Worm (Caenorhabditis elegans) whole organism, L1 larva: ENCODE data around the gene C34F6.11.

Experiments
- C04F5.9 ChIP-seq: sonication (generic microtip); optimal IDR thresholded peaks from 2 replicates; lab custom pipeline; 2016; ENCODE audit warnings: missing genetic modification characterization, missing compliant biosample characterization
- F16B12.6 ChIP-seq: fragments of 150-350 bp; optimal IDR thresholded peaks from 2 replicates; lab custom pipeline; 2014; ENCODE audit warnings: missing biosample characterization, missing genetic modification characterization
- Y116A8C.19 ChIP-seq: sonication (generic microtip); optimal IDR thresholded peaks from 2 replicates; lab custom pipeline; 2016; ENCODE audit warnings: missing compliant biosample characterization, missing genetic modification characterization, borderline replicate concordance
- aha-1 ChIP-seq: fragments of 150-350 bp; optimal IDR thresholded peaks from 2 replicates; lab custom pipeline; 2014; ENCODE audit warnings: missing biosample characterization, missing genetic modification characterization
- ceh-63 ChIP-seq: fragments of 200-800 bp; sonication (Bioruptor generic); optimal IDR thresholded peaks from 2 replicates; lab custom pipeline; 2018; ENCODE audit warnings: mild to moderate bottlenecking, missing genetic modification characterization, missing compliant biosample characterization
- ceh-8 ChIP-seq: fragments of 200-800 bp; sonication (Bioruptor generic); optimal IDR thresholded peaks from 2 replicates; lab custom pipeline; 2018; ENCODE audit warnings: mild to moderate bottlenecking, missing genetic modification characterization, moderate library complexity, missing compliant biosample characterization
- ceh-88 ChIP-seq: fragments of 200-800 bp; sonication (Bioruptor generic); IDR thresholded peaks from 2 replicates; pipeline ENCODE4 v1.3.6; 2022; ENCODE audit warnings: missing genetic modification characterization, missing compliant biosample characterization
- ceh-90 ChIP-seq: sonication (generic microtip); optimal IDR thresholded peaks from 2 replicates; lab custom pipeline; 2016; ENCODE audit warnings: missing genetic modification characterization, missing compliant biosample characterization
- dsc-1 ChIP-seq: sonication (generic microtip); optimal IDR thresholded peaks from 2 replicates; lab custom pipeline; 2016; ENCODE audit warnings: mild to moderate bottlenecking, missing genetic modification characterization, missing compliant biosample characterization
- efl-1 ChIP-seq, 4 experiments: fragments of 150-350 bp; optimal IDR thresholded peaks in 3 of 4; peaks in 1 of 4; 1 replicate in 1 of 4; 2 replicates in 3 of 4; lab custom pipeline; 2014; ENCODE audit warnings: missing biosample characterization in 2 of 4, missing genetic modification characterization in 2 of 4, missing genetic modification reagents in 2 of 4
- efl-3 ChIP-seq: fragments of 200-800 bp; sonication (Bioruptor generic); optimal IDR thresholded peaks from 2 replicates; lab custom pipeline; 2018; ENCODE audit warnings: mild to moderate bottlenecking, missing genetic modification characterization, missing compliant biosample characterization
- elt-2 ChIP-seq: sonication (generic microtip); optimal IDR thresholded peaks from 2 replicates; lab custom pipeline; 2016; ENCODE audit warnings: missing genetic modification characterization, mild to moderate bottlenecking, inconsistent platforms, missing compliant biosample characterization, missing genetic modification reagents
- elt-3 ChIP-seq, 6 experiments: fragments of 150-350 bp in 1 of 6; sonication (generic microtip); optimal IDR thresholded peaks; 2 replicates each; lab custom pipeline; 2017 to 2018; ENCODE audit warnings: missing biosample characterization in 6 of 6, missing genetic modification characterization in 6 of 6, inconsistent platforms in 1 of 6
- ets-5 ChIP-seq: fragments of 200-800 bp; sonication (Bioruptor generic); IDR thresholded peaks from 2 replicates; pipeline ENCODE4 v1.3.6; 2022; ENCODE audit warnings: missing genetic modification characterization, missing compliant biosample characterization
- fkh-8 ChIP-seq: sonication (generic microtip); optimal IDR thresholded peaks from 2 replicates; lab custom pipeline; 2016; ENCODE audit warnings: mild to moderate bottlenecking, missing genetic modification characterization, missing compliant biosample characterization
- fos-1 ChIP-seq: fragments of 150-350 bp; optimal IDR thresholded peaks from 2 replicates; lab custom pipeline; 2014; ENCODE audit warnings: missing biosample characterization, missing genetic modification characterization
- isw-1 ChIP-seq: fragments of 200-800 bp; sonication (Bioruptor generic); IDR thresholded peaks from 2 replicates; pipeline ENCODE4 v1.3.6; 2022; ENCODE audit warnings: missing genetic modification characterization, missing compliant biosample characterization
- jun-1 ChIP-seq: fragments of 150-350 bp; optimal IDR thresholded peaks from 2 replicates; lab custom pipeline; 2014; ENCODE audit warnings: missing biosample characterization, missing genetic modification reagents, missing genetic modification characterization
- lin-13 ChIP-seq: fragments of 150-350 bp; optimal IDR thresholded peaks from 2 replicates; lab custom pipeline; 2014; ENCODE audit warnings: missing biosample characterization, missing genetic modification reagents, missing genetic modification characterization
- lin-35 ChIP-seq, 2 experiments: fragments of 150-350 bp; optimal IDR thresholded peaks; 2 replicates each; lab custom pipeline; 2014; ENCODE audit warnings: missing biosample characterization in 2 of 2, missing genetic modification characterization in 2 of 2, missing genetic modification reagents in 2 of 2
- lir-3 ChIP-seq: sonication (generic microtip); optimal IDR thresholded peaks from 2 replicates; lab custom pipeline; 2016; ENCODE audit warnings: mild to moderate bottlenecking, missing genetic modification characterization, moderate library complexity, missing compliant biosample characterization; ENCODE audit not compliant: poor library complexity
- mep-1 ChIP-seq: fragments of 150-350 bp; optimal IDR thresholded peaks from 2 replicates; lab custom pipeline; 2014; ENCODE audit warnings: missing biosample characterization, missing genetic modification characterization
- nhr-11 ChIP-seq: fragments of 150-350 bp; optimal IDR thresholded peaks from 2 replicates; lab custom pipeline; 2014; ENCODE audit warnings: missing biosample characterization, missing genetic modification characterization
- nhr-20 ChIP-seq: sonication (generic microtip); optimal IDR thresholded peaks from 2 replicates; lab custom pipeline; 2016; ENCODE audit warnings: mild to moderate bottlenecking, missing genetic modification characterization, missing compliant biosample characterization
- nhr-47 ChIP-seq: sonication (generic microtip); optimal IDR thresholded peaks from 2 replicates; lab custom pipeline; 2016; ENCODE audit warnings: mild to moderate bottlenecking, missing genetic modification characterization, moderate library complexity, missing compliant biosample characterization
- nhr-76 ChIP-seq: sonication (generic microtip); optimal IDR thresholded peaks from 2 replicates; lab custom pipeline; 2017; ENCODE audit warnings: missing biosample characterization, missing genetic modification characterization
- nhr-77 ChIP-seq: fragments of 150-350 bp; optimal IDR thresholded peaks from 2 replicates; lab custom pipeline; 2014; ENCODE audit warnings: missing biosample characterization, missing genetic modification characterization
- nhr-90 ChIP-seq: sonication (generic microtip); optimal IDR thresholded peaks from 2 replicates; lab custom pipeline; 2016; ENCODE audit warnings: mild to moderate bottlenecking, missing genetic modification characterization, missing compliant biosample characterization; ENCODE audit not compliant: poor library complexity
- pax-3 ChIP-seq: fragments of 200-800 bp; sonication (Bioruptor generic); optimal IDR thresholded peaks from 2 replicates; lab custom pipeline; 2018; ENCODE audit warnings: mild to moderate bottlenecking, missing genetic modification characterization, moderate library complexity, missing compliant biosample characterization
- pqm-1 ChIP-seq: sonication (generic microtip); optimal IDR thresholded peaks from 3 replicates; lab custom pipeline; 2017; ENCODE audit warnings: missing biosample characterization, missing genetic modification characterization
- snu-23 ChIP-seq: sonication (generic microtip); optimal IDR thresholded peaks from 2 replicates; lab custom pipeline; 2016; ENCODE audit warnings: missing genetic modification characterization, missing compliant biosample characterization
- sox-4 ChIP-seq: sonication (generic microtip); optimal IDR thresholded peaks from 2 replicates; lab custom pipeline; 2016; ENCODE audit warnings: missing genetic modification characterization, missing compliant biosample characterization
- tbx-2 ChIP-seq: sonication (generic microtip); optimal IDR thresholded peaks from 2 replicates; lab custom pipeline; 2016; ENCODE audit warnings: missing genetic modification characterization, missing compliant biosample characterization
- tlp-1 ChIP-seq: fragments of 150-350 bp; optimal IDR thresholded peaks from 2 replicates; lab custom pipeline; 2014; ENCODE audit warnings: missing biosample characterization, missing genetic modification characterization
- unc-130 ChIP-seq: fragments of 150-350 bp; optimal IDR thresholded peaks from 2 replicates; lab custom pipeline; 2017; ENCODE audit warnings: missing biosample characterization, missing genetic modification characterization, inconsistent platforms
- unc-62 ChIP-seq: fragments of 150-350 bp; optimal IDR thresholded peaks from 2 replicates; lab custom pipeline; 2014; ENCODE audit warnings: missing biosample characterization, missing genetic modification reagents, missing genetic modification characterization
- unc-98 ChIP-seq: fragments of 200-800 bp; sonication (Bioruptor generic); IDR thresholded peaks from 2 replicates; pipeline ENCODE4 v1.3.6; 2022; ENCODE audit warnings: missing genetic modification characterization, missing compliant biosample characterization
- xbp-1 ChIP-seq: sonication (generic microtip); optimal IDR thresholded peaks from 2 replicates; lab custom pipeline; 2016; ENCODE audit warnings: missing genetic modification characterization, missing compliant biosample characterization
- zip-4 ChIP-seq: fragments of 200-800 bp; sonication (Bioruptor generic); optimal IDR thresholded peaks from 2 replicates; lab custom pipeline; 2018; ENCODE audit warnings: mild to moderate bottlenecking, missing genetic modification characterization, moderate library complexity, missing compliant biosample characterization

C34F6.11 gene

DNA sequence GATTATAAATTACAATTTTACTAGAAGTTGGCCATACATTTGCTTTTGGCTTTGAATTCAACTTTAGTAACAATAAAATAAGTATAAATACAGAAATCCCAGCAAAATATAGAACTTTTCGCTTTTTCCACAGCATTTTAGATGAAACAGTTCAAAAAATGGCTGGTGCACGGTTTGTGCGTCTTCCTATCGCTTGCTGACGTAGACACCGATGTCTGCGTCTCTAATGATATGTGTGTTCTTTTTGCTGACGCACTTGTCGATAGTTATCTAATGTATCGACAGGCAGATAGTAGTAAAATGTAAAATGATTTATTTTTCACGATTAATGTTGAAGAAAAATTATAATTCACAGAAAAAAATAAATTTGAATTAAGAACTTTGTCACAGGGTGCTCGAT is 3.2 kb upstream of the C34F6.11 start, which contains the start of gene hst-2 (continued):
- peak; percentile 73 for TF ChIP-seq F16B12.6 (tag; lab: Kevin White, UChicago)
- TF ChIP-seq zip-4 (GFP tag; lab: Kevin White, UChicago), result peak; percentile 78
- peak in 3 of 6 experiments; percentile 38 to 84 (median 84) for TF ChIP-seq elt-3 (tag; optimal IDR thresholded peaks at IDR 0.05; lab: Kevin White, UChicago)
- TF ChIP-seq nhr-77 (tag; lab: Kevin White, UChicago), result peak; percentile 88
- peak; percentile 68 for TF ChIP-seq C04F5.9 (tag; lab: Kevin White, UChicago)
- TF ChIP-seq ceh-63 (GFP tag; lab: Kevin White, UChicago), result no peak
- TF ChIP-seq mep-1, result peak; percentile 99
- TF ChIP-seq ceh-90 (tag; lab: Kevin White, UChicago), result no peak
- peak; percentile 97 for TF ChIP-seq nhr-20 (tag; lab: Kevin White, UChicago)
- TF ChIP-seq unc-62 (GFP tag; lab: Kevin White, UChicago), result no peak
- peak; percentile 87 for TF ChIP-seq fos-1
- peak; percentile 96 for TF ChIP-seq snu-23 (GFP tag; lab: Kevin White, UChicago)
- TF ChIP-seq pqm-1 (tag; lab: Kevin White, UChicago), result no peak
- TF ChIP-seq dsc-1 (tag; lab: Kevin White, UChicago), result peak; percentile 95
- TF ChIP-seq lin-13 (GFP tag; lab: Kevin White, UChicago), result peak; percentile 81
- TF ChIP-seq ceh-8, result peak; percentile 85
- peak; percentile 97 for TF ChIP-seq tbx-2 (tag; lab: Kevin White, UChicago)
- TF ChIP-seq unc-98 (GFP tag; lab: Robert Waterston, UW), result no peak
- peak; percentile 82 to 84 for TF ChIP-seq efl-1 (optimal IDR thresholded peaks at IDR 0.05; lab: Kevin White, UChicago)
- peak; percentile 68 to 97 for TF ChIP-seq efl-1 (GFP tag; optimal IDR thresholded peaks at IDR 0.05 in 1 of 2; lab: Kevin White, UChicago)
- no peak for TF ChIP-seq tlp-1 (tag; lab: Kevin White, UChicago)
- TF ChIP-seq sox-4, result peak; percentile 83
- peak; percentile 89 for TF ChIP-seq nhr-11 (tag; lab: Kevin White, UChicago)
- TF ChIP-seq xbp-1 (tag; lab: Kevin White, UChicago), result peak; percentile 93
- TF ChIP-seq lir-3 (tag; lab: Kevin White, UChicago), result peak; percentile 81
- TF ChIP-seq pax-3 (tag; lab: Kevin White, UChicago), result peak; percentile 76
- peak; percentile 76 for TF ChIP-seq fkh-8 (tag; lab: Kevin White, UChicago)
- TF ChIP-seq lin-35 (GFP tag; optimal IDR thresholded peaks at IDR 0.05; lab: Kevin White, UChicago), result peak; percentile 74 to 91
- peak; percentile 55 for TF ChIP-seq efl-3 (GFP tag; lab: Kevin White, UChicago)
- peak; percentile 90 for TF ChIP-seq elt-2
- TF ChIP-seq unc-130, result peak; percentile 96
- TF ChIP-seq Y116A8C.19 (tag; lab: Kevin White, UChicago), result no peak
- TF ChIP-seq, all 84 proteins: peak for 61

ce11 chrX:11201165-11201564 is 2.6 kb downstream of the C34F6.11 start, which contains the start of gene col-179:
col-179 (plus strand) TSS chrX:11201465.
- no peak for TF ChIP-seq nhr-47
- no peak for TF ChIP-seq nhr-76 (tag; lab: Kevin White, UChicago)
- TF ChIP-seq aha-1 (tag; lab: Kevin White, UChicago), result no peak
- TF ChIP-seq nhr-11 (tag; lab: Kevin White, UChicago), result no peak
- no peak for TF ChIP-seq F16B12.6 (tag; lab: Kevin White, UChicago)
- no peak for TF ChIP-seq ceh-90 (tag; lab: Kevin White, UChicago)
- TF ChIP-seq jun-1 (tag; lab: Kevin White, UChicago), result no peak
- no peak for TF ChIP-seq isw-1 (GFP tag; lab: Robert Waterston, UW)
- no peak for TF ChIP-seq nhr-90 (tag; lab: Kevin White, UChicago)
- no peak for TF ChIP-seq ets-5 (GFP tag; lab: Robert Waterston, UW)

DNA sequence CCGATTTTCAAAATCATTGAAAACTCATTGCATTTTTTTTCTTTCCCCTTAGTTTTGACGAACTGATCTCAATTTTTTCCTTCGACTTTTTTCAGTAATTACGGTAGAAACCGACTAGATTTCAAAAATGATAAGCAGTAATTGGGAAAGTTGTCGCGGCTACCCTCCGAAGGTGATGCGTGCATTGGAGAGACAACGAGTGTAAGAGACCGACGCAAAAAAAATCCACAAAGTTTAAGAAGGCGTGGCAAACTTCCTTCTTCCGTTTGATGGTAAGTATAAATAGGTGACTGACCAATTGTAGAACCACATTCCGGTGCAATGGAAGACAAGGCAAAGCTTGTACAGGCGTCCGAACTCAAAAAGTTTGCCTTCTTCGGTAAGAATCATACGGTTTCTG is 4.6 kb downstream of the C34F6.11 start, which contains the start of gene col-178:
Gene col-178 (plus strand): TSS at position 301 of the 400 bp plus-strand sequence.
- TF ChIP-seq ceh-88 (GFP tag; lab: Robert Waterston, UW), result no peak
